Worm (Caenorhabditis elegans) whole organism, L3 larva: ENCODE results near the gene srh-300.
"Not testable (repeated sequence)": the region's sequence is repeated elsewhere in the genome, so short reads cannot be mapped to it uniquely, and the experiment has no call there.

Experiments
- nhr-237 ChIP-seq: fragments of 150-350 bp; optimal IDR thresholded peaks from 2 replicates; lab custom pipeline; 2014; ENCODE audit warnings: missing biosample characterization, missing genetic modification characterization
- nhr-25 ChIP-seq: sonication (generic microtip); optimal IDR thresholded peaks from 2 replicates; lab custom pipeline; 2017; ENCODE audit warnings: missing biosample characterization, missing genetic modification characterization
- nhr-28 ChIP-seq: fragments of 150-350 bp; optimal IDR thresholded peaks from 2 replicates; lab custom pipeline; 2014; ENCODE audit warnings: missing biosample characterization, missing genetic modification characterization
- pha-4 ChIP-seq: fragments of 150-350 bp; optimal IDR thresholded peaks from 2 replicates; lab custom pipeline; 2014; ENCODE audit warnings: missing biosample characterization, missing genetic modification reagents, missing genetic modification characterization
- zag-1 ChIP-seq: fragments of 150-350 bp; optimal IDR thresholded peaks from 2 replicates; lab custom pipeline; 2014; ENCODE audit warnings: missing biosample characterization, missing genetic modification characterization

DNA sequence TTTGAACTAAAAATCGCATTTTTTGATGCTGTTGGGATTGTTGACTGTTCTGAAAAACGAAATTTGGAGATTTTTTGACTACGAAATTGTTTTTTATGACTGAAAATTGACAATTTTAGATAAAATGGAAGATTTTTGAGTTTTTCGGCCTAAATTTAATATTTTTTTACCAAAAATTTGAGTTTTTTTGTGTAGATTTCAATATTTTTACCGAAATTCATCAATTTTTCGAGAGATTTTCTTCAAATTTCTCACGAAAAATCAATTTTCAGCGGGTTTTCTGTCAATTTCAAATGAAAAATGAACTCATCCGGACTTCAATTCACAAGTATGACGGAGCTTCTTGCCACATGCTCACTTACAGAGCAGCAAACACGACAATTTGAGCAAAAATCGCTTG, 43.4 kb downstream of the srh-300 start, which contains the start of gene Y59A8A.8:
- not testable (repeated sequence) for TF ChIP-seq pha-4 (tag; lab: Kevin White, UChicago); nhr-25 (tag; lab: Kevin White, UChicago); nhr-28; zag-1 (tag; lab: Kevin White, UChicago); nhr-237 (tag; lab: Kevin White, UChicago)
